Fruit fly (Drosophila melanogaster) S2 (cell line): ENCODE data around the gene CG6236.

Source experiments
- CG8478 ChIP-seq: fragments of >200 bp; optimal IDR thresholded peaks from 2 replicates; lab custom pipeline; 2018
- CTCF ChIP-seq, 2 experiments: fragments of >200 bp; optimal IDR thresholded peaks; 2 replicates each; lab custom pipeline; 2018

DNA sequence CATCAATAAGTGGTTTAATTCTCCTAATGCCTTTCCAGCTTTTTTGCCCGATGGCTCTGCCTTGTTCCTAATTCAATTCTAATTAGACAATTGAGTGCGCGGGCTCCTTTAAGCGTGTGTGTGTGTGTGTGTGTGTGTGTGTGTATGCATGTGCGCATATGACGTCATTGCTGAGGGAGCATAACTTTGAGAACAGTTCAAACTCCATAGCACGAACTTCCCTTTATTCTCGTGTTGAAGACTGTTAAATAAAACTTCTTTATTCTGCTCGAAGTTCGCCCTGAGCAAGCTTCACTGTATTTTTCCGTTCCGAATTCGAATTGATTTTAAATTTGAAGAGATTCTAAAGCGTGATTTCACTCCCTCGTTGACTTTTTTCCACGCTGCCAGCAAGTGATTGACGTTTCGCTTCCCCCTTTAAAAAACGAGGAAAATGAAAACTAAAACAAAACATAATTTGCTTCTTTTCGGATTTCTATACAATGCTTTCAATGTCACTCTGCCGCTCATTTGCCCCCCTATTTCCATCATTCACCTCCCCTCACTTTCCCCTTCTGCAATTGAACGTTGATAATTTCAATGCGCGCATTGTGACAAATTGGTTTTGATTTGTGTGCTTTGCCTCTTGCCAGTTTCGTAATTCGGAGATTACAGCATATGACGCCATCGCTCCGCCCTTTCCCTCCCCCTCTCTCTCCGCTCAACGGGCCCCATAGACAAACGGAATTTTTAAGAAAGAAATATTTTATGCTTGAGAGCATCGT, 35.6 kb downstream of the CG6236 start:
- TF ChIP-seq CG8478 (lab: Kevin White, UChicago) (no peak), CTCF (optimal IDR thresholded peaks at IDR 0.05; lab: Kevin White, UChicago) (no peak)
